Worm (Caenorhabditis elegans): ENCODE results near the gene F09E10.6.

- no peak for TF ChIP-seq nhr-77 (tag; optimal IDR thresholded peaks at IDR 0.05)
- no peak for TF ChIP-seq nhr-11 (tag; optimal IDR thresholded peaks at IDR 0.05)
- TF ChIP-seq F13H6.1 (tag; optimal IDR thresholded peaks at IDR 0.05) = no peak
- no peak for TF ChIP-seq skn-1 (tag; optimal IDR thresholded peaks at IDR 0.05)
- TF ChIP-seq blmp-1 (tag; optimal IDR thresholded peaks at IDR 0.05; ENCODE audit: insufficient read depth) = no peak
- TF ChIP-seq dmd-4 (tag; optimal IDR thresholded peaks at IDR 0.05) = no peak
- TF ChIP-seq ama-1 (optimal IDR thresholded peaks at IDR 0.05) = no peak
Observed at ce11 chrX:1546878-1547555, 49.5 kb upstream of the F09E10.6 start, which contains the start of gene K06A9.1.

All from whole organism, L2 larva.